Worm (Caenorhabditis elegans) whole organism, young adult: ENCODE results near the gene T08G5.3.

Experiments
- B0035.1 ChIP-seq: sonication (generic microtip); optimal IDR thresholded peaks from 2 replicates; lab custom pipeline; 2016; ENCODE audit warnings: missing genetic modification characterization, mild to moderate bottlenecking, missing compliant biosample characterization, missing genotype, missing genetic modification reagents
- B0261.1 ChIP-seq: sonication (generic microtip); optimal IDR thresholded peaks from 2 replicates; lab custom pipeline; 2016; ENCODE audit warnings: mild to moderate bottlenecking, missing genetic modification characterization, moderate library complexity, missing compliant biosample characterization
- C06A6.2 ChIP-seq: fragments of 200-800 bp; sonication (Bioruptor generic); conservative IDR thresholded peaks from 2 replicates; pipeline ENCODE4 v1.3.6; 2022; ENCODE audit warnings: missing genetic modification characterization, missing compliant biosample characterization
- D2030.7 ChIP-seq: fragments of 200-800 bp; sonication (Bioruptor generic); IDR thresholded peaks from 2 replicates; pipeline ENCODE4 v1.3.6; 2022; ENCODE audit warnings: missing genetic modification reagents, missing genetic modification characterization, missing compliant biosample characterization
- F22D6.2 ChIP-seq: sonication (generic microtip); optimal IDR thresholded peaks from 2 replicates; lab custom pipeline; 2016; ENCODE audit warnings: mild to moderate bottlenecking, missing genetic modification characterization, missing compliant biosample characterization
- F33H1.4 ChIP-seq: fragments of 200-800 bp; sonication (Bioruptor generic); IDR thresholded peaks from 2 replicates; pipeline ENCODE4 v1.3.6; 2022; ENCODE audit warnings: missing genetic modification reagents, missing genetic modification characterization, missing compliant biosample characterization
- F55B11.4 ChIP-seq: sonication (generic microtip); optimal IDR thresholded peaks from 2 replicates; lab custom pipeline; 2016; ENCODE audit warnings: missing compliant biosample characterization, missing genetic modification characterization, borderline replicate concordance; ENCODE audit not compliant: insufficient read depth
- Y95B8A.8 ChIP-seq: fragments of 200-800 bp; sonication (Bioruptor generic); IDR thresholded peaks from 2 replicates; pipeline ENCODE4 v1.3.6; 2022; ENCODE audit warnings: missing genetic modification reagents, missing genetic modification characterization, missing compliant biosample characterization
- bed-2 ChIP-seq: fragments of 200-800 bp; sonication (Bioruptor generic); IDR thresholded peaks from 2 replicates; pipeline ENCODE4 v1.3.6; 2022; ENCODE audit warnings: missing genetic modification reagents, missing genetic modification characterization, missing compliant biosample characterization
- cebp-1 ChIP-seq, 2 experiments: fragments of 200-800 bp in 1 of 2; sonication (Bioruptor generic) in 1 of 2; sonication (generic microtip) in 1 of 2; IDR thresholded peaks in 1 of 2; optimal IDR thresholded peaks in 1 of 2; 2 replicates each; pipeline versions ENCODE4 v1.3.6 to Lab custom; 2017 to 2022; ENCODE audit warnings: missing compliant biosample characterization in 2 of 2, missing genetic modification characterization in 2 of 2, mild to moderate bottlenecking in 1 of 2, missing genetic modification reagents in 1 of 2, moderate library complexity in 1 of 2
- ceh-100 ChIP-seq: fragments of 200-800 bp; sonication (Bioruptor generic); IDR thresholded peaks from 2 replicates; pipeline ENCODE4 v1.3.6; 2022; ENCODE audit warnings: missing genetic modification reagents, missing genetic modification characterization, missing compliant biosample characterization
- dpff-1 ChIP-seq: sonication (generic microtip); optimal IDR thresholded peaks from 2 replicates; lab custom pipeline; 2017; ENCODE audit warnings: mild to moderate bottlenecking, missing genetic modification characterization, missing compliant biosample characterization
- dpl-1 ChIP-seq: fragments of 150-350 bp; optimal IDR thresholded peaks from 2 replicates; lab custom pipeline; 2014; ENCODE audit warnings: missing biosample characterization, missing genetic modification reagents, missing genetic modification characterization
- ets-4 ChIP-seq: fragments of 200-800 bp; sonication (Bioruptor generic); optimal IDR thresholded peaks from 2 replicates; lab custom pipeline; 2018; ENCODE audit warnings: mild to moderate bottlenecking, missing genetic modification characterization, missing compliant biosample characterization
- hlh-26 ChIP-seq: fragments of 200-800 bp; sonication (Bioruptor generic); conservative IDR thresholded peaks from 2 replicates; pipeline ENCODE4 v1.3.6; 2022; ENCODE audit warnings: missing genetic modification reagents, missing genetic modification characterization, missing compliant biosample characterization
- hmg-1.2 ChIP-seq: fragments of 200-800 bp; sonication (Bioruptor generic); IDR thresholded peaks from 2 replicates; pipeline ENCODE4 v1.3.6; 2022; ENCODE audit warnings: missing genetic modification reagents, missing genetic modification characterization, missing compliant biosample characterization
- hmg-20 ChIP-seq: fragments of 200-800 bp; sonication (Bioruptor generic); IDR thresholded peaks from 2 replicates; pipeline ENCODE4 v1.3.6; 2022; ENCODE audit warnings: missing genetic modification reagents, missing genetic modification characterization, missing compliant biosample characterization
- lag-1 ChIP-seq: fragments of 200-800 bp; sonication (Bioruptor generic); IDR thresholded peaks from 2 replicates; pipeline ENCODE4 v1.3.6; 2022; ENCODE audit warnings: missing genetic modification reagents, missing genetic modification characterization, missing compliant biosample characterization
- lsl-1 ChIP-seq: fragments of 200-800 bp; sonication (Bioruptor generic); optimal IDR thresholded peaks from 2 replicates; lab custom pipeline; 2018; ENCODE audit warnings: mild to moderate bottlenecking, missing genetic modification characterization, moderate library complexity, missing compliant biosample characterization
- madf-3 ChIP-seq: fragments of 200-800 bp; sonication (Bioruptor generic); IDR thresholded peaks from 2 replicates; pipeline ENCODE4 v1.3.6; 2022; ENCODE audit warnings: missing genetic modification reagents, missing genetic modification characterization, missing compliant biosample characterization
- mcd-1 ChIP-seq: fragments of 200-800 bp; sonication (Bioruptor generic); IDR thresholded peaks from 2 replicates; pipeline ENCODE4 v1.3.6; 2022; ENCODE audit warnings: missing genetic modification reagents, missing genetic modification characterization, missing compliant biosample characterization
- mxl-1 ChIP-seq: sonication (generic microtip); optimal IDR thresholded peaks from 2 replicates; lab custom pipeline; 2016; ENCODE audit warnings: missing genetic modification characterization, missing compliant biosample characterization
- nfya-2 ChIP-seq: fragments of 200-800 bp; sonication (Bioruptor generic); IDR thresholded peaks from 2 replicates; pipeline ENCODE4 v1.3.6; 2022; ENCODE audit warnings: missing genetic modification reagents, missing genetic modification characterization, missing compliant biosample characterization
- nhr-120 ChIP-seq: fragments of 200-800 bp; sonication (Bioruptor generic); IDR thresholded peaks from 2 replicates; pipeline ENCODE4 v1.3.6; 2022; ENCODE audit warnings: missing genetic modification characterization, missing compliant biosample characterization
- nhr-179 ChIP-seq: sonication (generic microtip); optimal IDR thresholded peaks from 2 replicates; lab custom pipeline; 2016; ENCODE audit warnings: mild to moderate bottlenecking, missing genetic modification characterization, missing compliant biosample characterization
- nhr-27 ChIP-seq: fragments of 200-800 bp; sonication (Bioruptor generic); optimal IDR thresholded peaks from 2 replicates; lab custom pipeline; 2018; ENCODE audit warnings: mild to moderate bottlenecking, missing genetic modification characterization, moderate library complexity, missing compliant biosample characterization
- pha-4 ChIP-seq: fragments of 150-350 bp; sonication (generic microtip); optimal IDR thresholded peaks from 2 replicates; lab custom pipeline; 2014; ENCODE audit warnings: missing biosample characterization, missing genetic modification reagents, missing genetic modification characterization
- snpc-1.1 ChIP-seq: sonication (generic microtip); optimal IDR thresholded peaks from 2 replicates; lab custom pipeline; 2017; ENCODE audit warnings: missing genetic modification characterization, mild to moderate bottlenecking, missing compliant biosample characterization, antibody characterized with exemption, moderate library complexity, missing genotype, missing genetic modification reagents; ENCODE audit not compliant: insufficient read depth
- snpc-3.4 ChIP-seq: sonication (generic microtip); optimal IDR thresholded peaks from 2 replicates; lab custom pipeline; 2017; ENCODE audit warnings: missing genetic modification characterization, mild to moderate bottlenecking, missing compliant biosample characterization, antibody characterized with exemption, moderate library complexity, missing genotype, missing genetic modification reagents
- somi-1 ChIP-seq: fragments of 200-800 bp; sonication (Bioruptor generic); optimal IDR thresholded peaks from 2 replicates; lab custom pipeline; 2018; ENCODE audit warnings: mild to moderate bottlenecking, missing genetic modification characterization, missing compliant biosample characterization
- tbx-9 ChIP-seq: sonication (generic microtip); optimal IDR thresholded peaks from 2 replicates; lab custom pipeline; 2016; ENCODE audit warnings: borderline replicate concordance, missing genetic modification characterization, inconsistent platforms, missing compliant biosample characterization
- zfh-2 ChIP-seq: fragments of 200-800 bp; sonication (Bioruptor generic); conservative IDR thresholded peaks from 2 replicates; pipeline ENCODE4 v1.3.6; 2022; ENCODE audit warnings: missing genetic modification reagents, missing genetic modification characterization, missing compliant biosample characterization
- ztf-25 ChIP-seq: fragments of 200-800 bp; sonication (Bioruptor generic); IDR thresholded peaks from 2 replicates; pipeline ENCODE4 v1.3.6; 2022; ENCODE audit warnings: missing genetic modification reagents, missing genetic modification characterization, missing compliant biosample characterization
- ztf-3 ChIP-seq: fragments of 200-800 bp; sonication (Bioruptor generic); optimal IDR thresholded peaks from 2 replicates; lab custom pipeline; 2018; ENCODE audit warnings: mild to moderate bottlenecking, missing genetic modification characterization, missing compliant biosample characterization

Gene T08G5.3

ce11 chrV:14003587-14004156 is 23.6 kb downstream of the T08G5.3 start:
- TF ChIP-seq tbx-9 (tag; lab: Kevin White, UChicago), result no peak
- no peak for TF ChIP-seq hmg-1.2 (GFP tag; lab: Robert Waterston, UW)
- peak; percentile 21; the same call in 1 of the 2 replicates for TF ChIP-seq zfh-2 (GFP tag; lab: Robert Waterston, UW)
- TF ChIP-seq Y95B8A.8 (GFP tag; lab: Robert Waterston, UW), result no peak
- TF ChIP-seq F33H1.4 (GFP tag; lab: Robert Waterston, UW), result no peak
- TF ChIP-seq bed-2 (GFP tag; lab: Robert Waterston, UW), result no peak
- TF ChIP-seq dpl-1, result no peak
- no peak for TF ChIP-seq lag-1 (GFP tag; lab: Robert Waterston, UW)
- TF ChIP-seq cebp-1 (GFP tag; IDR thresholded peaks at IDR 0.05; lab: Robert Waterston, UW), result no peak
- peak; percentile 17 for TF ChIP-seq cebp-1 (tag; optimal IDR thresholded peaks at IDR 0.05; lab: Kevin White, UChicago)
- TF ChIP-seq nhr-179, result no peak
- no peak for TF ChIP-seq ztf-3 (GFP tag; lab: Kevin White, UChicago)
- no peak for TF ChIP-seq nfya-2
- TF ChIP-seq hmg-20, result no peak
- TF ChIP-seq B0261.1, result no peak
- TF ChIP-seq F22D6.2 (tag; lab: Kevin White, UChicago), result no peak

DNA sequence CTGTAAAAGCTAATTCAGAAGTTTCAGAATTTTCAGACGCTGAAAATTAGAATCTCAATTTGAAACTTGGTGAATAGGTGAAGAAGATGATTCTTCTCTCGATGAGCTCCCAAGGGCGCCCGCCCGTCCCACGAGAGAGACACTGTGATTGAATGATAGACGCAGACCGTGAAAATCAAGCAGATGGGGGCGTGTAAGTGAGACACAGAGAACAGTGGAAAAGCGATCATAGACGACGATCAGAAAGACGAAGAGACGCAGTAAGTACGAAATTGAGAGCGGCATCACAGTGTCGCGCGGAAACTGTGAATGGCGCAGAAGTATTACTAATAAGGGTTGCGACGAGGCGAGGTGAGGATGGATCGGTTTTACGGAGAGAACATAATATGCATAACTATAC is 24.9 kb downstream of the T08G5.3 start:
- peak; percentile 79; the same call in 1 of the 2 replicates for TF ChIP-seq hmg-1.2 (GFP tag; lab: Robert Waterston, UW)
- 0 out of 2 replicates have a peak, but pooled peaks have one; percentile 29 for TF ChIP-seq zfh-2 (GFP tag; lab: Robert Waterston, UW)
- no peak for TF ChIP-seq snpc-1.1 (tag; lab: Kevin White, UChicago)
- TF ChIP-seq snpc-3.4 (tag; lab: Kevin White, UChicago), result no peak
- no peak for TF ChIP-seq F55B11.4
- TF ChIP-seq ztf-3 (GFP tag; lab: Kevin White, UChicago), result no peak
- TF ChIP-seq D2030.7 (GFP tag; lab: Robert Waterston, UW), result no peak
- peak; percentile 28; the same call in 1 of the 2 replicates for TF ChIP-seq mcd-1 (GFP tag; lab: Robert Waterston, UW)
- TF ChIP-seq madf-3 (GFP tag; lab: Robert Waterston, UW), result 0 out of 2 replicates have a peak, but pooled peaks have one; percentile 7
- no peak for TF ChIP-seq ets-4 (GFP tag; lab: Kevin White, UChicago)
- 0 out of 2 replicates have a peak, but pooled peaks have one; percentile 53 for TF ChIP-seq ztf-25 (GFP tag; lab: Robert Waterston, UW)
- TF ChIP-seq cebp-1 (GFP tag; IDR thresholded peaks at IDR 0.05; lab: Robert Waterston, UW), result no peak
- TF ChIP-seq cebp-1 (tag; optimal IDR thresholded peaks at IDR 0.05; lab: Kevin White, UChicago), result peak; percentile 21

DNA sequence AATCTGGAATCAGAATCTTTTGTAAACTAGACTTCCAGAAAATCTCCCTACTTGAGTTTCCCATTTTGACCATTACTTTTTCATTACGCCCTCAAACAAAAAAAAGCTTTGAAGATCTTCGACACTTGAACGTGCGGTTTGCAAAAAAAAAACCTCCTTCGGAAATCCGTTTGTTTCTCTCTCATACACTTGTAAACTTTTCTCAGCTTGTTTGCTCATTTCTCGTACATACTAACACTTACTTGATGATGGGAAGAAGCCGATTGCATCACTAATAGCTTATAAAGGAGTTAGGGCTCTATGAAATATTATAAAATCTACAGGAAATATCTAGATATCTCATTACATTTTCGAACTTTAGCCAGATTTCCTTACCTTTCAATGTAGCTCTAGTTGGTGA is 25.4 kb downstream of the T08G5.3 start:
- TF ChIP-seq pha-4 (tag; lab: Kevin White, UChicago) (no peak), lsl-1 (no peak), somi-1 (GFP tag; lab: Kevin White, UChicago) (no peak), mxl-1 (tag; lab: Kevin White, UChicago) (no peak), ceh-100 (no peak), dpff-1 (no peak), hlh-26 (GFP tag; lab: Robert Waterston, UW) (no peak), C06A6.2 (GFP tag; lab: Robert Waterston, UW) (no peak), nhr-120 (GFP tag; lab: Robert Waterston, UW) (no peak), nhr-27 (tag; lab: Kevin White, UChicago) (no peak), B0035.1 (tag; lab: Kevin White, UChicago) (no peak)
